Fruit fly (Drosophila melanogaster) whole organism, embryonic: ENCODE data around the gene CG14234.
A peak's percentile ranks its signal among the peaks of the same experiment; 100 is the strongest.

Experiments used
- Atf-2 ChIP-seq: fragments of 200-800 bp; sonication (Bioruptor generic); optimal IDR thresholded peaks from 2 replicates; lab custom pipeline; 2016; ENCODE audit warnings: missing biosample characterization, missing genetic modification characterization
- C15 ChIP-seq: fragments of 200-800 bp; sonication (Bioruptor generic); IDR thresholded peaks from 3 replicates; pipeline ENCODE4 v1.3.6; 2022; ENCODE audit warnings: missing biosample characterization, missing genetic modification characterization
- CG10654 ChIP-seq: fragments of 200-800 bp; sonication (Bioruptor generic); optimal IDR thresholded peaks from 2 replicates; lab custom pipeline; 2016; ENCODE audit warnings: missing biosample characterization, missing genetic modification characterization
- CG12391 ChIP-seq: fragments of 200-800 bp; sonication (Bioruptor generic); optimal IDR thresholded peaks from 3 replicates; lab custom pipeline; 2018; ENCODE audit warnings: missing biosample characterization, mild to moderate bottlenecking, missing genetic modification characterization, moderate library complexity
- CG13624 ChIP-seq: fragments of 200-800 bp; sonication (Bioruptor generic); optimal IDR thresholded peaks from 2 replicates; lab custom pipeline; 2016; ENCODE audit warnings: missing biosample characterization, missing genetic modification characterization
- CG15479 ChIP-seq: fragments of 200-800 bp; sonication (Bioruptor generic); optimal IDR thresholded peaks from 3 replicates; lab custom pipeline; 2019; ENCODE audit warnings: missing biosample characterization, mild to moderate bottlenecking, missing genetic modification characterization, moderate library complexity
- CG17385 ChIP-seq: fragments of 200-800 bp; sonication (Bioruptor generic); optimal IDR thresholded peaks from 3 replicates; lab custom pipeline; 2018; ENCODE audit warnings: missing biosample characterization, mild to moderate bottlenecking, missing genetic modification characterization
- CG1792 ChIP-seq: fragments of 200-800 bp; sonication (Bioruptor generic); optimal IDR thresholded peaks from 2 replicates; lab custom pipeline; 2016; ENCODE audit warnings: missing biosample characterization, missing genetic modification characterization
- CG18619 ChIP-seq: fragments of 200-800 bp; sonication (Bioruptor generic); optimal IDR thresholded peaks from 3 replicates; lab custom pipeline; 2017; ENCODE audit warnings: missing biosample characterization, mild to moderate bottlenecking, missing genetic modification characterization
- CG2120 ChIP-seq: fragments of 200-800 bp; sonication (Bioruptor generic); optimal IDR thresholded peaks from 3 replicates; lab custom pipeline; 2016; ENCODE audit warnings: missing biosample characterization, missing genetic modification characterization
- CG2202 ChIP-seq: fragments of 200-800 bp; sonication (Bioruptor generic); optimal IDR thresholded peaks from 2 replicates; lab custom pipeline; 2018; ENCODE audit warnings: missing biosample characterization, mild to moderate bottlenecking, missing genetic modification characterization
- CG30020 ChIP-seq: fragments of 200-800 bp; optimal IDR thresholded peaks from 2 replicates; lab custom pipeline; 2019; ENCODE audit warnings: missing biosample characterization, mild to moderate bottlenecking, missing genetic modification characterization, moderate library complexity
- CG32532 ChIP-seq: fragments of 200-800 bp; sonication (Bioruptor generic); IDR thresholded peaks from 2 replicates; pipeline ENCODE4 v1.3.6; 2022; ENCODE audit warnings: missing biosample characterization, missing genetic modification characterization
- CG3281 ChIP-seq: fragments of 200-800 bp; sonication (Bioruptor generic); optimal IDR thresholded peaks from 3 replicates; lab custom pipeline; 2017; ENCODE audit warnings: missing biosample characterization, mild to moderate bottlenecking, missing genetic modification characterization
- CG4854 ChIP-seq: fragments of 200-800 bp; sonication (Bioruptor generic); optimal IDR thresholded peaks from 2 replicates; lab custom pipeline; 2016; ENCODE audit warnings: missing biosample characterization, missing genetic modification characterization, inconsistent platforms
- CG7786 ChIP-seq: fragments of 200-800 bp; sonication (Bioruptor generic); optimal IDR thresholded peaks from 2 replicates; lab custom pipeline; 2016; ENCODE audit warnings: missing biosample characterization, missing genetic modification characterization
- CoRest ChIP-seq: fragments of 200-800 bp; sonication (Bioruptor generic); optimal IDR thresholded peaks from 3 replicates; lab custom pipeline; 2018; ENCODE audit warnings: missing biosample characterization, mild to moderate bottlenecking, missing genetic modification characterization, moderate library complexity
- D19B ChIP-seq: fragments of 200-800 bp; sonication (Bioruptor generic); optimal IDR thresholded peaks from 2 replicates; lab custom pipeline; 2017; ENCODE audit warnings: missing biosample characterization, mild to moderate bottlenecking, missing genetic modification characterization
- Dek ChIP-seq: fragments of 200-800 bp; sonication (Bioruptor generic); optimal IDR thresholded peaks from 3 replicates; lab custom pipeline; 2019; ENCODE audit warnings: missing biosample characterization, mild to moderate bottlenecking, missing genetic modification characterization, moderate library complexity
- Doc2 ChIP-seq: fragments of 200-800 bp; sonication (Bioruptor generic); IDR thresholded peaks from 2 replicates; pipeline ENCODE4 v1.3.6; 2022; ENCODE audit warnings: missing biosample characterization, missing genetic modification characterization
- ERR ChIP-seq: fragments of 200-800 bp; sonication (Bioruptor generic); optimal IDR thresholded peaks from 2 replicates; lab custom pipeline; 2016; ENCODE audit warnings: missing biosample characterization, missing genetic modification characterization
- Elba2 ChIP-seq: fragments of 200-800 bp; sonication (Bioruptor generic); optimal IDR thresholded peaks from 3 replicates; lab custom pipeline; 2016; ENCODE audit warnings: missing biosample characterization, missing genetic modification characterization
- Hr51 ChIP-seq, 2 experiments: fragments of 200-800 bp; sonication (Bioruptor generic); optimal IDR thresholded peaks; 2 replicates in 1 of 2; 3 replicates in 1 of 2; lab custom pipeline; 2016 to 2018; ENCODE audit warnings: missing biosample characterization in 2 of 2, missing genetic modification characterization in 2 of 2, mild to moderate bottlenecking in 1 of 2, moderate library complexity in 1 of 2
- Lim3 ChIP-seq: fragments of 200-800 bp; sonication (Bioruptor generic); IDR thresholded peaks from 2 replicates; pipeline ENCODE4 v1.3.6; 2022; ENCODE audit warnings: missing biosample characterization, missing genetic modification characterization
- MTF-1 ChIP-seq: fragments of 200-800 bp; sonication (Bioruptor generic); optimal IDR thresholded peaks from 2 replicates; lab custom pipeline; 2018; ENCODE audit warnings: missing biosample characterization, mild to moderate bottlenecking, missing genetic modification characterization, borderline replicate concordance
- Mad ChIP-seq: fragments of 200-800 bp; sonication (Bioruptor generic); optimal IDR thresholded peaks from 2 replicates; lab custom pipeline; 2016; ENCODE audit warnings: missing biosample characterization, missing genetic modification characterization
- Max ChIP-seq: fragments of 200-800 bp; sonication (Bioruptor generic); optimal IDR thresholded peaks from 2 replicates; lab custom pipeline; 2016; ENCODE audit warnings: missing biosample characterization, mild to moderate bottlenecking, missing genetic modification characterization
- Mrtf ChIP-seq: fragments of 200-800 bp; sonication (Bioruptor generic); IDR thresholded peaks from 3 replicates; pipeline ENCODE4 v1.3.6; 2022; ENCODE audit warnings: missing biosample characterization, missing genetic modification characterization
- Nf-YA ChIP-seq: fragments of 200-800 bp; sonication (Bioruptor generic); IDR thresholded peaks from 2 replicates; pipeline ENCODE4 v1.3.6; 2022; ENCODE audit warnings: missing biosample characterization, missing genetic modification characterization
- Rfx ChIP-seq: fragments of 200-800 bp; sonication (Bioruptor generic); IDR thresholded peaks from 2 replicates; pipeline ENCODE4 v1.3.6; 2022; ENCODE audit warnings: missing biosample characterization, missing genetic modification characterization
- ac ChIP-seq: fragments of 200-800 bp; sonication (Bioruptor generic); optimal IDR thresholded peaks from 3 replicates; lab custom pipeline; 2017; ENCODE audit warnings: missing biosample characterization, mild to moderate bottlenecking, missing genetic modification characterization
- cas ChIP-seq: fragments of 200-800 bp; sonication (Bioruptor generic); IDR thresholded peaks from 2 replicates; pipeline ENCODE4 v1.3.6; 2022; ENCODE audit warnings: missing biosample characterization, missing genetic modification characterization
- chinmo ChIP-seq: fragments of 200-800 bp; sonication (Bioruptor generic); IDR thresholded peaks from 4 replicates; pipeline ENCODE4 v1.3.6; 2022; ENCODE audit warnings: missing biosample characterization, missing genetic modification characterization; ENCODE audit not compliant: partially characterized antibody
- chm ChIP-seq: fragments of 200-800 bp; sonication (Bioruptor generic); IDR thresholded peaks from 2 replicates; pipeline ENCODE4 v1.3.6; 2022; ENCODE audit warnings: missing biosample characterization, missing genetic modification characterization
- chn ChIP-seq: fragments of 200-800 bp; sonication (Bioruptor generic); optimal IDR thresholded peaks from 2 replicates; lab custom pipeline; 2016; ENCODE audit warnings: missing biosample characterization, missing genetic modification characterization
- crc ChIP-seq: fragments of 200-800 bp; sonication (Bioruptor generic); optimal IDR thresholded peaks from 2 replicates; lab custom pipeline; 2016; ENCODE audit warnings: missing biosample characterization, missing genetic modification characterization
- ewg ChIP-seq: fragments of 200-800 bp; sonication (Bioruptor generic); optimal IDR thresholded peaks from 3 replicates; lab custom pipeline; 2017; ENCODE audit warnings: mild to moderate bottlenecking, missing biosample characterization, missing genetic modification reagents, missing genetic modification characterization
- eyg ChIP-seq: fragments of 200-800 bp; sonication (Bioruptor generic); optimal IDR thresholded peaks from 3 replicates; lab custom pipeline; 2016; ENCODE audit warnings: missing biosample characterization, missing genetic modification characterization
- hth ChIP-seq: fragments of >200 bp; optimal IDR thresholded peaks from 2 replicates; lab custom pipeline; 2017; ENCODE audit warnings: inconsistent platforms
- otp ChIP-seq: fragments of 200-800 bp; sonication (Bioruptor generic); IDR thresholded peaks from 3 replicates; pipeline ENCODE4, ENCODE4 v1.3.6; 2022; ENCODE audit warnings: missing biosample characterization, missing genetic modification characterization
- pfk ChIP-seq: fragments of 200-800 bp; sonication (Bioruptor generic); optimal IDR thresholded peaks from 2 replicates; lab custom pipeline; 2018; ENCODE audit warnings: missing biosample characterization, mild to moderate bottlenecking, missing genetic modification characterization, moderate library complexity
- prd ChIP-seq, 3 experiments: fragments of >200 bp in 2 of 3; fragments of 200-800 bp in 1 of 3; sonication (Bioruptor generic) in 1 of 3; optimal IDR thresholded peaks in 2 of 3; IDR thresholded peaks in 1 of 3; 2 replicates in 2 of 3; 3 replicates in 1 of 3; pipeline versions ENCODE4 v1.3.6 to Lab custom; 2017 to 2022; ENCODE audit warnings: missing biosample characterization in 1 of 3, missing genetic modification characterization in 1 of 3
- salm ChIP-seq: fragments of 200-800 bp; sonication (Bioruptor generic); optimal IDR thresholded peaks from 2 replicates; lab custom pipeline; 2018; ENCODE audit warnings: missing biosample characterization, mild to moderate bottlenecking, missing genetic modification characterization
- sc ChIP-seq, 3 experiments: fragments of >200 bp in 2 of 3; fragments of 200-800 bp in 1 of 3; sonication (Bioruptor generic) in 1 of 3; optimal IDR thresholded peaks; 2 replicates in 2 of 3; 3 replicates in 1 of 3; lab custom pipeline; 2017; ENCODE audit warnings: mild to moderate bottlenecking in 1 of 3, missing biosample characterization in 1 of 3, missing genetic modification characterization in 1 of 3, missing genetic modification reagents in 1 of 3
- schlank ChIP-seq: fragments of 200-800 bp; sonication (Bioruptor generic); optimal IDR thresholded peaks from 2 replicates; lab custom pipeline; 2018; ENCODE audit warnings: missing biosample characterization, mild to moderate bottlenecking, missing genetic modification characterization
- stc ChIP-seq: fragments of 200-800 bp; sonication (Bioruptor generic); IDR thresholded peaks from 2 replicates; pipeline ENCODE4 v1.3.6; 2022; ENCODE audit warnings: missing biosample characterization, missing genetic modification characterization
- tap ChIP-seq: fragments of 200-800 bp; optimal IDR thresholded peaks from 3 replicates; lab custom pipeline; 2019; ENCODE audit warnings: missing biosample characterization, mild to moderate bottlenecking, missing genetic modification characterization, moderate library complexity
- usp ChIP-seq: fragments of >200 bp; optimal IDR thresholded peaks from 2 replicates; lab custom pipeline; 2017; ENCODE audit warnings: missing biosample characterization, missing genetic modification characterization
- zen2 ChIP-seq: fragments of 200-800 bp; sonication (Bioruptor generic); IDR thresholded peaks from 3 replicates; pipeline ENCODE4 v1.3.6; 2022; ENCODE audit warnings: missing biosample characterization, missing genetic modification characterization; ENCODE audit not compliant: partially characterized antibody
- zfh1 ChIP-seq: fragments of 200-800 bp; sonication (Bioruptor generic); IDR thresholded peaks from 3 replicates; pipeline ENCODE4 v1.3.6; 2022; ENCODE audit warnings: missing biosample characterization, missing genetic modification characterization

The CG14234 gene

DNA sequence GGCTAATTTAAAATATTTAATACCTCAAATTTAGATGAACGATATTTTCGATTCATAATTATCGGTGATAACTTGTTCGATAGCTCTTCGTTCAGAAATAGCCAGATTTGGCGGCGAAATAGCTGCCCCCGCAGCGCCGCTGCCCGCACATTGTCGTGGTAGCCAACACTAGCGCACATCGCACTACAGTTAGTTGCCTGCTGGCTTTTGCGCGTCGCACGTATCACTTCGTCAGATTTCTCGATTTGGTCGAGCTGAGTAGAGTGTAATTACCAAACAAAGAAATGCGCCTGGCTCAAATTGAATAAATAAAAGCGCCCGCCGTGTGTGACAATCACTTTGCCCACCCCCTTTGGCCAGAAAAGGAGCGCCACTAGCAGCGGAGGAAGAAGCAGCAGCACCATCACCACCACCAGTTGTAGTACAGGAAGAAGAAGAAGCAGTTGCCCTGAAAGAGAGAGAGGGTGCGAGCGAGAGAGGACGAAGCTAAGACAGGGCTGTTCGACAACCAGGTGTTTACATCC lies 15.3 kb downstream of the CG14234 start, which contains the start of gene Abcd3 (continued):
- peak; percentile 76 for TF ChIP-seq CG15479
- 0 out of 2 replicates have a peak, but pooled peaks have one; percentile 12 for TF ChIP-seq stc (GFP tag; lab: Robert Waterston, UW)
- no peak for TF ChIP-seq CG30020 (tag; lab: Kevin White, UChicago)
- TF ChIP-seq prd (optimal IDR thresholded peaks at IDR 0.05; lab: Kevin White, UChicago) = no peak
- TF ChIP-seq prd (GFP tag; IDR thresholded peaks at IDR 0.05; lab: Robert Waterston, UW) = no peak
- TF ChIP-seq ewg (GFP tag; lab: Kevin White, UChicago) = peak; percentile 38
- TF ChIP-seq eyg (GFP tag; lab: Kevin White, UChicago) = peak; percentile 3
- TF ChIP-seq Hr51 (GFP tag; optimal IDR thresholded peaks at IDR 0.05; lab: Kevin White, UChicago) = peak in 1 of 2 experiments; percentile 13
- TF ChIP-seq chm (GFP tag; lab: Robert Waterston, UW) = peak; percentile 66; the same call in 1 of the 2 replicates
- no peak for TF ChIP-seq pfk (GFP tag; lab: Kevin White, UChicago)
- TF ChIP-seq CG4854 (GFP tag; lab: Kevin White, UChicago) = no peak
- TF ChIP-seq MTF-1 (GFP tag; lab: Kevin White, UChicago) = peak; percentile 37
- no peak for TF ChIP-seq hth (lab: Kevin White, UChicago)
- no peak for TF ChIP-seq Mad (GFP tag; lab: Kevin White, UChicago)
- peak; percentile 28 for TF ChIP-seq ERR
- no peak for TF ChIP-seq CG12391
- peak; percentile 62 for TF ChIP-seq zen2 (GFP tag; lab: Robert Waterston, UW)
- TF ChIP-seq CG10654 = peak; percentile 9
- peak; percentile 17 for TF ChIP-seq Dek
- TF ChIP-seq D19B (GFP tag; lab: Kevin White, UChicago) = no peak
- peak; percentile 54 for TF ChIP-seq CG32532 (GFP tag; lab: Robert Waterston, UW)
- TF ChIP-seq Mrtf = no peak
- TF ChIP-seq zfh1 (GFP tag; lab: Robert Waterston, UW) = peak; percentile 41; the same call in 2 of the 3 replicates
- TF ChIP-seq crc = no peak
- no peak for TF ChIP-seq Elba2 (GFP tag; lab: Kevin White, UChicago)
- TF ChIP-seq Nf-YA (GFP tag; lab: Robert Waterston, UW) = no peak
- TF ChIP-seq CG17385 (GFP tag; lab: Kevin White, UChicago) = peak; percentile 100
- TF ChIP-seq CG2202 (tag; lab: Kevin White, UChicago) = peak; percentile 27
- TF ChIP-seq C15 (GFP tag; lab: Robert Waterston, UW) = no peak
- TF ChIP-seq Max = no peak
- no peak for TF ChIP-seq cas
- 0 out of 3 replicates have a peak, but pooled peaks have one; percentile 26 for TF ChIP-seq otp (GFP tag; lab: Robert Waterston, UW)
- TF ChIP-seq chinmo (GFP tag; lab: Robert Waterston, UW) = peak; percentile 91
- peak; percentile 50 for TF ChIP-seq schlank (tag; lab: Kevin White, UChicago)
- no peak for TF ChIP-seq CoRest
- TF ChIP-seq tap (tag; lab: Kevin White, UChicago) = no peak
- no peak for TF ChIP-seq sc (optimal IDR thresholded peaks at IDR 0.05; lab: Kevin White, UChicago)
- TF ChIP-seq sc (GFP tag; optimal IDR thresholded peaks at IDR 0.05; lab: Kevin White, UChicago) = no peak
- TF ChIP-seq CG18619 (GFP tag; lab: Kevin White, UChicago) = peak; percentile 23
- peak; percentile 66 for TF ChIP-seq ac (GFP tag; lab: Kevin White, UChicago)
- no peak for TF ChIP-seq usp (GFP tag; lab: Kevin White, UChicago)
- TF ChIP-seq Atf-2 (GFP tag; lab: Kevin White, UChicago) = no peak
- peak; percentile 44 for TF ChIP-seq Rfx (GFP tag; lab: Robert Waterston, UW)
- peak; percentile 57 for TF ChIP-seq chn (GFP tag; lab: Kevin White, UChicago)
- peak; percentile 100 for TF ChIP-seq CG3281 (GFP tag; lab: Kevin White, UChicago)
- peak; percentile 19 for TF ChIP-seq CG7786
- TF ChIP-seq CG1792 = peak; percentile 40
- no peak for TF ChIP-seq Doc2 (GFP tag; lab: Robert Waterston, UW)
- no peak for TF ChIP-seq CG2120
- peak; percentile 11 for TF ChIP-seq salm (tag; lab: Kevin White, UChicago)
- TF ChIP-seq Lim3 (GFP tag; lab: Robert Waterston, UW) = no peak
- TF ChIP-seq CG13624 (GFP tag; lab: Kevin White, UChicago) = peak; percentile 76
